Fruit fly (Drosophila melanogaster) whole organism, embryonic: ENCODE data around the gene Rpn9.
A peak's percentile ranks its signal among the peaks of the same experiment; 100 is the strongest.

ENCODE experiments used
- Abd-B ChIP-seq: fragments of 200-800 bp; sonication (Bioruptor generic); optimal IDR thresholded peaks from 2 replicates; lab custom pipeline; 2018; ENCODE audit warnings: missing biosample characterization, mild to moderate bottlenecking, missing genetic modification characterization, moderate library complexity
- Antp ChIP-seq: fragments of 200-800 bp; sonication (Bioruptor generic); optimal IDR thresholded peaks from 3 replicates; lab custom pipeline; 2016; ENCODE audit warnings: missing biosample characterization, missing genetic modification characterization
- B-H1 ChIP-seq: fragments of 200-800 bp; sonication (Bioruptor generic); IDR thresholded peaks from 3 replicates; pipeline ENCODE4 v1.3.6; 2022; ENCODE audit warnings: missing biosample characterization, missing genetic modification characterization
- Blimp-1 ChIP-seq: fragments of 200-800 bp; sonication (Bioruptor generic); optimal IDR thresholded peaks from 3 replicates; lab custom pipeline; 2018; ENCODE audit warnings: missing biosample characterization, missing genetic modification characterization, mild to moderate bottlenecking, moderate library complexity, missing genetic modification reagents
- CG10147 ChIP-seq: fragments of 200-800 bp; sonication (Bioruptor generic); optimal IDR thresholded peaks from 2 replicates; lab custom pipeline; 2019; ENCODE audit warnings: missing biosample characterization, mild to moderate bottlenecking, missing genetic modification characterization, moderate library complexity
- CG12104 ChIP-seq: fragments of 200-800 bp; sonication (Bioruptor generic); optimal IDR thresholded peaks from 3 replicates; lab custom pipeline; 2016; ENCODE audit warnings: missing biosample characterization, missing genetic modification characterization
- CG12659 ChIP-seq: fragments of 200-800 bp; sonication (Bioruptor generic); optimal IDR thresholded peaks from 3 replicates; lab custom pipeline; 2017; ENCODE audit warnings: mild to moderate bottlenecking, missing biosample characterization, missing genetic modification reagents, missing genetic modification characterization
- CG14014 ChIP-seq: fragments of 200-800 bp; sonication (Bioruptor generic); IDR thresholded peaks from 2 replicates; pipeline ENCODE4 v1.3.6; 2022; ENCODE audit warnings: missing biosample characterization, missing genetic modification characterization
- CG15601 ChIP-seq: fragments of 200-800 bp; sonication (Bioruptor generic); optimal IDR thresholded peaks from 3 replicates; lab custom pipeline; 2019; ENCODE audit warnings: missing biosample characterization, mild to moderate bottlenecking, missing genetic modification characterization, moderate library complexity
- CG17912 ChIP-seq: fragments of 200-800 bp; sonication (Bioruptor generic); optimal IDR thresholded peaks from 2 replicates; lab custom pipeline; 2018; ENCODE audit warnings: missing biosample characterization, mild to moderate bottlenecking, missing genetic modification characterization
- CG18619 ChIP-seq: fragments of 200-800 bp; sonication (Bioruptor generic); optimal IDR thresholded peaks from 3 replicates; lab custom pipeline; 2017; ENCODE audit warnings: missing biosample characterization, mild to moderate bottlenecking, missing genetic modification characterization
- CG2116 ChIP-seq: fragments of 200-800 bp; sonication (Bioruptor generic); optimal IDR thresholded peaks from 3 replicates; lab custom pipeline; 2018; ENCODE audit warnings: missing biosample characterization, mild to moderate bottlenecking, missing genetic modification characterization
- CG32772 ChIP-seq: fragments of 200-800 bp; sonication (Bioruptor generic); IDR thresholded peaks from 2 replicates; pipeline ENCODE4 v1.3.6; 2022; ENCODE audit warnings: missing biosample characterization, missing genetic modification characterization
- CG33557 ChIP-seq: fragments of 200-800 bp; sonication (Bioruptor generic); optimal IDR thresholded peaks from 2 replicates; lab custom pipeline; 2019; ENCODE audit warnings: missing biosample characterization, mild to moderate bottlenecking, missing genetic modification characterization, moderate library complexity
- CG34224 ChIP-seq: fragments of 200-800 bp; sonication (Bioruptor generic); IDR thresholded peaks from 3 replicates; pipeline ENCODE4 v1.3.6; 2022; ENCODE audit warnings: missing biosample characterization, missing genetic modification characterization; ENCODE audit not compliant: partially characterized antibody
- CG34376 ChIP-seq: fragments of 200-800 bp; sonication (Bioruptor generic); optimal IDR thresholded peaks from 2 replicates; lab custom pipeline; 2018; ENCODE audit warnings: missing biosample characterization, mild to moderate bottlenecking, missing genetic modification characterization
- CG3995 ChIP-seq: fragments of 200-800 bp; sonication (Bioruptor generic); optimal IDR thresholded peaks from 3 replicates; lab custom pipeline; 2016; ENCODE audit warnings: missing biosample characterization, missing genetic modification characterization
- CG4360 ChIP-seq: fragments of 200-800 bp; sonication (Bioruptor generic); IDR thresholded peaks from 2 replicates; pipeline ENCODE4 v1.3.6; 2022; ENCODE audit warnings: missing biosample characterization, missing genetic modification characterization
- CG7271 ChIP-seq: fragments of 200-800 bp; sonication (Bioruptor generic); optimal IDR thresholded peaks from 2 replicates; lab custom pipeline; 2018; ENCODE audit warnings: missing biosample characterization, mild to moderate bottlenecking, missing genetic modification characterization, moderate library complexity
- CG8089 ChIP-seq: fragments of 200-800 bp; sonication (Bioruptor generic); optimal IDR thresholded peaks from 3 replicates; lab custom pipeline; 2016; ENCODE audit warnings: missing biosample characterization, missing genetic modification characterization
- CG9437 ChIP-seq: fragments of 200-800 bp; sonication (Bioruptor generic); optimal IDR thresholded peaks from 2 replicates; lab custom pipeline; 2018; ENCODE audit warnings: missing biosample characterization, mild to moderate bottlenecking, missing genetic modification characterization
- Chrac-16 ChIP-seq: fragments of 200-800 bp; sonication (Bioruptor generic); optimal IDR thresholded peaks from 3 replicates; lab custom pipeline; 2016; ENCODE audit warnings: missing biosample characterization, missing genetic modification characterization
- Dbx ChIP-seq: fragments of 200-800 bp; sonication (Bioruptor generic); IDR thresholded peaks from 3 replicates; pipeline ENCODE4 v1.3.6; 2022; ENCODE audit warnings: missing biosample characterization, missing genetic modification characterization
- Drgx ChIP-seq: fragments of 200-800 bp; sonication (Bioruptor generic); IDR thresholded peaks from 2 replicates; pipeline ENCODE4 v1.3.6; 2022; ENCODE audit warnings: missing biosample characterization, missing genetic modification characterization
- Hey ChIP-seq: fragments of 200-800 bp; sonication (Bioruptor generic); optimal IDR thresholded peaks from 3 replicates; lab custom pipeline; 2018; ENCODE audit warnings: missing biosample characterization, mild to moderate bottlenecking, missing genetic modification characterization
- Jarid2 ChIP-seq: fragments of 200-800 bp; sonication (Bioruptor generic); optimal IDR thresholded peaks from 3 replicates; lab custom pipeline; 2017; ENCODE audit warnings: mild to moderate bottlenecking, missing biosample characterization, missing genetic modification reagents, missing genetic modification characterization
- Lim3 ChIP-seq: fragments of 200-800 bp; sonication (Bioruptor generic); IDR thresholded peaks from 2 replicates; pipeline ENCODE4 v1.3.6; 2022; ENCODE audit warnings: missing biosample characterization, missing genetic modification characterization
- Ptx1 ChIP-seq: fragments of 200-800 bp; sonication (Bioruptor generic); IDR thresholded peaks from 2 replicates; pipeline ENCODE4 v1.3.6; 2022; ENCODE audit warnings: missing biosample characterization, missing genetic modification characterization
- Vsx1 ChIP-seq: fragments of 200-800 bp; sonication (Bioruptor generic); optimal IDR thresholded peaks from 2 replicates; lab custom pipeline; 2017; ENCODE audit warnings: missing biosample characterization, mild to moderate bottlenecking, missing genetic modification characterization, missing genetic modification reagents
- ac ChIP-seq: fragments of 200-800 bp; sonication (Bioruptor generic); optimal IDR thresholded peaks from 3 replicates; lab custom pipeline; 2017; ENCODE audit warnings: missing biosample characterization, mild to moderate bottlenecking, missing genetic modification characterization
- ase ChIP-seq: fragments of 200-800 bp; sonication (Bioruptor generic); IDR thresholded peaks from 3 replicates; pipeline ENCODE4 v1.3.6; 2022; ENCODE audit warnings: missing biosample characterization, missing genetic modification characterization
- bowl ChIP-seq: fragments of 200-800 bp; sonication (Bioruptor generic); IDR thresholded peaks from 2 replicates; pipeline ENCODE4 v1.3.6; 2022; ENCODE audit warnings: missing biosample characterization, missing genetic modification characterization
- btn ChIP-seq: fragments of 200-800 bp; sonication (Bioruptor generic); optimal IDR thresholded peaks from 2 replicates; lab custom pipeline; 2016; ENCODE audit warnings: missing biosample characterization, missing genetic modification characterization
- danr ChIP-seq: fragments of 200-800 bp; sonication (Bioruptor generic); IDR thresholded peaks from 2 replicates; pipeline ENCODE4 v1.3.6; 2022; ENCODE audit warnings: missing biosample characterization, missing genetic modification characterization
- dati ChIP-seq: fragments of 200-800 bp; sonication (Bioruptor generic); IDR thresholded peaks from 2 replicates; pipeline ENCODE4 v1.3.6; 2022; ENCODE audit warnings: missing biosample characterization, missing genetic modification characterization
- dm ChIP-seq: fragments of 200-800 bp; sonication (Bioruptor generic); optimal IDR thresholded peaks from 3 replicates; lab custom pipeline; 2016; ENCODE audit warnings: missing biosample characterization, missing genetic modification characterization
- exex ChIP-seq: fragments of 200-800 bp; sonication (Bioruptor generic); optimal IDR thresholded peaks from 4 replicates; lab custom pipeline; 2018; ENCODE audit warnings: missing biosample characterization, mild to moderate bottlenecking, missing genetic modification characterization, moderate library complexity
- gem ChIP-seq: fragments of 200-800 bp; sonication (Bioruptor generic); optimal IDR thresholded peaks from 2 replicates; lab custom pipeline; 2019; ENCODE audit warnings: missing biosample characterization, mild to moderate bottlenecking, missing genetic modification characterization, moderate library complexity
- grn ChIP-seq: fragments of 200-800 bp; sonication (Bioruptor generic); optimal IDR thresholded peaks from 3 replicates; lab custom pipeline; 2017; ENCODE audit warnings: missing biosample characterization, missing genetic modification characterization
- gt ChIP-seq: fragments of 200-800 bp; sonication (Bioruptor generic); IDR thresholded peaks from 2 replicates; pipeline ENCODE4 v1.3.6; 2022; ENCODE audit warnings: missing biosample characterization, missing genetic modification characterization
- jigr1 ChIP-seq: fragments of 200-800 bp; sonication (Bioruptor generic); IDR thresholded peaks from 3 replicates; pipeline ENCODE4 v1.3.6; 2022; ENCODE audit warnings: missing biosample characterization, missing genetic modification characterization
- nerfin-1 ChIP-seq: fragments of 200-800 bp; sonication (Bioruptor generic); optimal IDR thresholded peaks from 3 replicates; lab custom pipeline; 2019; ENCODE audit warnings: missing biosample characterization, mild to moderate bottlenecking, missing genetic modification characterization, moderate library complexity
- onecut ChIP-seq: fragments of 200-800 bp; sonication (Bioruptor generic); IDR thresholded peaks from 2 replicates; pipeline ENCODE4 v1.3.6; 2022; ENCODE audit warnings: missing biosample characterization, missing genetic modification characterization
- org-1 ChIP-seq: fragments of 200-800 bp; sonication (Bioruptor generic); optimal IDR thresholded peaks from 2 replicates; lab custom pipeline; 2017; ENCODE audit warnings: missing biosample characterization, missing genetic modification characterization
- pum ChIP-seq: fragments of 200-800 bp; sonication (Bioruptor generic); optimal IDR thresholded peaks from 2 replicates; lab custom pipeline; 2016; ENCODE audit warnings: missing biosample characterization, missing genetic modification characterization
- sna ChIP-seq: fragments of 200-800 bp; sonication (Bioruptor generic); IDR thresholded peaks from 2 replicates; pipeline ENCODE4 v1.3.6; 2022; ENCODE audit warnings: missing biosample characterization, missing genetic modification characterization; ENCODE audit not compliant: partially characterized antibody
- unpg ChIP-seq: fragments of 200-800 bp; sonication (Bioruptor generic); optimal IDR thresholded peaks from 3 replicates; lab custom pipeline; 2018; ENCODE audit warnings: missing biosample characterization, mild to moderate bottlenecking, missing genetic modification characterization, moderate library complexity
- wek ChIP-seq: fragments of 200-800 bp; sonication (Bioruptor generic); optimal IDR thresholded peaks from 3 replicates; lab custom pipeline; 2018; ENCODE audit warnings: missing biosample characterization, mild to moderate bottlenecking, missing genetic modification characterization, moderate library complexity

Rpn9 gene

dm6 chr3R:23782456-23783402, 49.5 kb upstream of the Rpn9 start (continued):
- TF ChIP-seq CG33557 (GFP tag; lab: Kevin White, UChicago) (peak; percentile 92), Lim3 (no peak), CG17912 (peak; percentile 10), dati (GFP tag; lab: Robert Waterston, UW) (peak; percentile 66), sna (GFP tag; lab: Robert Waterston, UW) (0 out of 2 replicates have a peak, but pooled peaks have one; percentile 38), CG14014 (GFP tag; lab: Robert Waterston, UW) (peak; percentile 61; the same call in 1 of the 2 replicates), CG12659 (GFP tag; lab: Kevin White, UChicago) (peak; percentile 75), B-H1 (GFP tag; lab: Robert Waterston, UW) (peak; percentile 49; the same call in 2 of the 3 replicates), Ptx1 (GFP tag; lab: Robert Waterston, UW) (peak; percentile 90), Drgx (GFP tag; lab: Robert Waterston, UW) (peak; percentile 88), Dbx (GFP tag; lab: Robert Waterston, UW) (peak; percentile 66; the same call in 1 of the 3 replicates), nerfin-1 (tag; lab: Kevin White, UChicago) (peak; percentile 82), Chrac-16 (peak; percentile 88), CG4360 (GFP tag; lab: Robert Waterston, UW) (peak; percentile 30; the same call in 1 of the 2 replicates), Blimp-1 (peak; percentile 92), danr (peak; percentile 78), gt (peak; percentile 82), CG15601 (tag; lab: Kevin White, UChicago) (peak; percentile 93), bowl (GFP tag; lab: Robert Waterston, UW) (no peak), CG8089 (GFP tag; lab: Kevin White, UChicago) (peak; percentile 87), btn (GFP tag; lab: Kevin White, UChicago) (peak; percentile 63), org-1 (GFP tag; lab: Kevin White, UChicago) (peak; percentile 78), Jarid2 (GFP tag; lab: Kevin White, UChicago) (peak; percentile 54), CG3995 (GFP tag; lab: Kevin White, UChicago) (peak; percentile 15), Abd-B (GFP tag; lab: Kevin White, UChicago) (peak; percentile 89), CG34376 (GFP tag; lab: Kevin White, UChicago) (peak; percentile 87), ac (GFP tag; lab: Kevin White, UChicago) (peak; percentile 93), Hey (tag; lab: Kevin White, UChicago) (peak; percentile 85), grn (peak; percentile 95), exex (peak; percentile 96), CG18619 (peak; percentile 76), CG10147 (GFP tag; lab: Kevin White, UChicago) (peak; percentile 1), CG12104 (peak; percentile 70), jigr1 (GFP tag; lab: Robert Waterston, UW) (peak; percentile 57; the same call in 1 of the 3 replicates), onecut (GFP tag; lab: Robert Waterston, UW) (peak; percentile 70), CG9437 (GFP tag; lab: Kevin White, UChicago) (peak; percentile 83), Antp (GFP tag; lab: Kevin White, UChicago) (peak; percentile 77), unpg (GFP tag; lab: Kevin White, UChicago) (peak; percentile 93), pum (GFP tag; lab: Kevin White, UChicago) (peak; percentile 90), CG32772 (GFP tag; lab: Robert Waterston, UW) (peak; percentile 86), dm (GFP tag; lab: Kevin White, UChicago) (peak; percentile 79), wek (GFP tag; lab: Kevin White, UChicago) (peak; percentile 83), CG34224 (GFP tag; lab: Robert Waterston, UW) (no peak), Vsx1 (GFP tag; lab: Kevin White, UChicago) (peak; percentile 66), ase (peak; percentile 61; the same call in 2 of the 3 replicates), gem (peak; percentile 95), CG7271 (tag; lab: Kevin White, UChicago) (peak; percentile 43), CG2116 (GFP tag; lab: Kevin White, UChicago) (peak; percentile 49)
